Worm (Caenorhabditis elegans) whole organism, L1 larva: ENCODE data around the gene F49E11.7.

Experiments
- C04F5.9 ChIP-seq: sonication (generic microtip); optimal IDR thresholded peaks from 2 replicates; lab custom pipeline; 2016; ENCODE audit warnings: missing genetic modification characterization, missing compliant biosample characterization
- F16B12.6 ChIP-seq: fragments of 150-350 bp; optimal IDR thresholded peaks from 2 replicates; lab custom pipeline; 2014; ENCODE audit warnings: missing biosample characterization, missing genetic modification characterization
- Y116A8C.19 ChIP-seq: sonication (generic microtip); optimal IDR thresholded peaks from 2 replicates; lab custom pipeline; 2016; ENCODE audit warnings: missing compliant biosample characterization, missing genetic modification characterization, borderline replicate concordance
- alr-1 ChIP-seq: fragments of 200-800 bp; sonication (Bioruptor generic); optimal IDR thresholded peaks from 2 replicates; lab custom pipeline; 2018; ENCODE audit warnings: borderline replicate concordance, mild to moderate bottlenecking, missing genetic modification characterization, missing compliant biosample characterization
- aly-2 ChIP-seq: fragments of 150-350 bp; optimal IDR thresholded peaks from 2 replicates; lab custom pipeline; 2014; ENCODE audit warnings: missing biosample characterization, missing genetic modification characterization
- blmp-1 ChIP-seq: fragments of 150-350 bp; optimal IDR thresholded peaks from 2 replicates; lab custom pipeline; 2014; ENCODE audit warnings: missing biosample characterization, missing genetic modification characterization
- ceh-8 ChIP-seq: fragments of 200-800 bp; sonication (Bioruptor generic); optimal IDR thresholded peaks from 2 replicates; lab custom pipeline; 2018; ENCODE audit warnings: mild to moderate bottlenecking, missing genetic modification characterization, moderate library complexity, missing compliant biosample characterization
- ceh-82 ChIP-seq, 3 experiments: fragments of 150-350 bp in 1 of 3; sonication (generic microtip) in 2 of 3; optimal IDR thresholded peaks; 2 replicates each; lab custom pipeline; 2014 to 2017; ENCODE audit warnings: missing biosample characterization in 3 of 3, missing genetic modification characterization in 3 of 3
- efl-1 ChIP-seq, 4 experiments: fragments of 150-350 bp; optimal IDR thresholded peaks in 3 of 4; peaks in 1 of 4; 1 replicate in 1 of 4; 2 replicates in 3 of 4; lab custom pipeline; 2014; ENCODE audit warnings: missing biosample characterization in 2 of 4, missing genetic modification characterization in 2 of 4, missing genetic modification reagents in 2 of 4
- efl-3 ChIP-seq: fragments of 200-800 bp; sonication (Bioruptor generic); optimal IDR thresholded peaks from 2 replicates; lab custom pipeline; 2018; ENCODE audit warnings: mild to moderate bottlenecking, missing genetic modification characterization, missing compliant biosample characterization
- elt-3 ChIP-seq, 6 experiments: fragments of 150-350 bp in 1 of 6; sonication (generic microtip); optimal IDR thresholded peaks; 2 replicates each; lab custom pipeline; 2017 to 2018; ENCODE audit warnings: missing biosample characterization in 6 of 6, missing genetic modification characterization in 6 of 6, inconsistent platforms in 1 of 6
- ets-5 ChIP-seq: fragments of 200-800 bp; sonication (Bioruptor generic); IDR thresholded peaks from 2 replicates; pipeline ENCODE4 v1.3.6; 2022; ENCODE audit warnings: missing genetic modification characterization, missing compliant biosample characterization
- fkh-4 ChIP-seq: sonication (generic microtip); optimal IDR thresholded peaks from 2 replicates; lab custom pipeline; 2016; ENCODE audit warnings: missing compliant biosample characterization, missing genetic modification characterization, borderline replicate concordance
- fkh-8 ChIP-seq: sonication (generic microtip); optimal IDR thresholded peaks from 2 replicates; lab custom pipeline; 2016; ENCODE audit warnings: mild to moderate bottlenecking, missing genetic modification characterization, missing compliant biosample characterization
- fos-1 ChIP-seq: fragments of 150-350 bp; optimal IDR thresholded peaks from 2 replicates; lab custom pipeline; 2014; ENCODE audit warnings: missing biosample characterization, missing genetic modification characterization
- hlh-17 ChIP-seq: fragments of 200-800 bp; sonication (Bioruptor generic); optimal IDR thresholded peaks from 2 replicates; lab custom pipeline; 2018; ENCODE audit warnings: missing genetic modification characterization, mild to moderate bottlenecking, missing compliant biosample characterization, moderate library complexity, borderline replicate concordance
- hlh-4 ChIP-seq: sonication (generic microtip); optimal IDR thresholded peaks from 2 replicates; lab custom pipeline; 2016; ENCODE audit warnings: mild to moderate bottlenecking, missing genetic modification characterization, missing compliant biosample characterization
- hpl-2 ChIP-seq: fragments of 150-350 bp; optimal IDR thresholded peaks from 2 replicates; lab custom pipeline; 2014; ENCODE audit warnings: missing biosample characterization, missing genetic modification reagents, missing genetic modification characterization
- isw-1 ChIP-seq: fragments of 200-800 bp; sonication (Bioruptor generic); IDR thresholded peaks from 2 replicates; pipeline ENCODE4 v1.3.6; 2022; ENCODE audit warnings: missing genetic modification characterization, missing compliant biosample characterization
- jun-1 ChIP-seq: fragments of 150-350 bp; optimal IDR thresholded peaks from 2 replicates; lab custom pipeline; 2014; ENCODE audit warnings: missing biosample characterization, missing genetic modification reagents, missing genetic modification characterization
- lin-14 ChIP-seq: fragments of 200-800 bp; sonication (Bioruptor generic); optimal IDR thresholded peaks from 2 replicates; lab custom pipeline; 2018; ENCODE audit warnings: mild to moderate bottlenecking, missing genetic modification characterization, moderate library complexity, missing compliant biosample characterization
- lir-3 ChIP-seq: sonication (generic microtip); optimal IDR thresholded peaks from 2 replicates; lab custom pipeline; 2016; ENCODE audit warnings: mild to moderate bottlenecking, missing genetic modification characterization, moderate library complexity, missing compliant biosample characterization; ENCODE audit not compliant: poor library complexity
- lsy-2 ChIP-seq, 2 experiments: fragments of 150-350 bp; optimal IDR thresholded peaks; 2 replicates each; lab custom pipeline; 2014; ENCODE audit warnings: missing biosample characterization in 2 of 2, missing genetic modification characterization in 2 of 2
- mdl-1 ChIP-seq, 2 experiments: fragments of 150-350 bp; optimal IDR thresholded peaks; 2 replicates each; lab custom pipeline; 2014 to 2017; ENCODE audit warnings: missing biosample characterization in 2 of 2, missing genetic modification characterization in 2 of 2, inconsistent platforms in 1 of 2
- mep-1 ChIP-seq: fragments of 150-350 bp; optimal IDR thresholded peaks from 2 replicates; lab custom pipeline; 2014; ENCODE audit warnings: missing biosample characterization, missing genetic modification characterization
- nhr-11 ChIP-seq: fragments of 150-350 bp; optimal IDR thresholded peaks from 2 replicates; lab custom pipeline; 2014; ENCODE audit warnings: missing biosample characterization, missing genetic modification characterization
- nhr-19 ChIP-seq: fragments of 200-800 bp; sonication (Bioruptor generic); conservative IDR thresholded peaks from 2 replicates; pipeline ENCODE4 v1.3.6; 2022; ENCODE audit warnings: missing genetic modification characterization, missing compliant biosample characterization
- nhr-20 ChIP-seq: sonication (generic microtip); optimal IDR thresholded peaks from 2 replicates; lab custom pipeline; 2016; ENCODE audit warnings: mild to moderate bottlenecking, missing genetic modification characterization, missing compliant biosample characterization
- nhr-28 ChIP-seq: fragments of 150-350 bp; optimal IDR thresholded peaks from 2 replicates; lab custom pipeline; 2014; ENCODE audit warnings: missing biosample characterization, missing genetic modification characterization
- nhr-71 ChIP-seq: sonication (generic microtip); optimal IDR thresholded peaks from 2 replicates; lab custom pipeline; 2016; ENCODE audit warnings: mild to moderate bottlenecking, missing genetic modification characterization, moderate library complexity, missing compliant biosample characterization
- nhr-76 ChIP-seq: sonication (generic microtip); optimal IDR thresholded peaks from 2 replicates; lab custom pipeline; 2017; ENCODE audit warnings: missing biosample characterization, missing genetic modification characterization
- nhr-77 ChIP-seq: fragments of 150-350 bp; optimal IDR thresholded peaks from 2 replicates; lab custom pipeline; 2014; ENCODE audit warnings: missing biosample characterization, missing genetic modification characterization
- nhr-85 ChIP-seq: sonication (generic microtip); peaks from one replicate; lab custom pipeline; 2016; ENCODE audit warnings: missing genetic modification characterization, inconsistent platforms, missing compliant biosample characterization
- nhr-90 ChIP-seq: sonication (generic microtip); optimal IDR thresholded peaks from 2 replicates; lab custom pipeline; 2016; ENCODE audit warnings: mild to moderate bottlenecking, missing genetic modification characterization, missing compliant biosample characterization; ENCODE audit not compliant: poor library complexity
- rnt-1 ChIP-seq: sonication (generic microtip); optimal IDR thresholded peaks from 2 replicates; lab custom pipeline; 2016; ENCODE audit warnings: mild to moderate bottlenecking, missing genetic modification characterization, moderate library complexity, missing compliant biosample characterization
- snpc-4 ChIP-seq: fragments of 150-350 bp; optimal IDR thresholded peaks from 2 replicates; lab custom pipeline; 2014; ENCODE audit warnings: missing biosample characterization, missing genetic modification characterization
- snu-23 ChIP-seq: sonication (generic microtip); optimal IDR thresholded peaks from 2 replicates; lab custom pipeline; 2016; ENCODE audit warnings: missing genetic modification characterization, missing compliant biosample characterization
- sox-4 ChIP-seq: sonication (generic microtip); optimal IDR thresholded peaks from 2 replicates; lab custom pipeline; 2016; ENCODE audit warnings: missing genetic modification characterization, missing compliant biosample characterization
- sptf-1 ChIP-seq: fragments of 150-350 bp; optimal IDR thresholded peaks from 2 replicates; lab custom pipeline; 2014; ENCODE audit warnings: missing biosample characterization, missing genetic modification characterization
- sup-37 ChIP-seq: fragments of 200-800 bp; sonication (Bioruptor generic); optimal IDR thresholded peaks from 2 replicates; lab custom pipeline; 2018; ENCODE audit warnings: mild to moderate bottlenecking, missing genetic modification characterization, missing compliant biosample characterization
- tlp-1 ChIP-seq: fragments of 150-350 bp; optimal IDR thresholded peaks from 2 replicates; lab custom pipeline; 2014; ENCODE audit warnings: missing biosample characterization, missing genetic modification characterization
- unc-130 ChIP-seq: fragments of 150-350 bp; optimal IDR thresholded peaks from 2 replicates; lab custom pipeline; 2017; ENCODE audit warnings: missing biosample characterization, missing genetic modification characterization, inconsistent platforms
- unc-62 ChIP-seq: fragments of 150-350 bp; optimal IDR thresholded peaks from 2 replicates; lab custom pipeline; 2014; ENCODE audit warnings: missing biosample characterization, missing genetic modification reagents, missing genetic modification characterization
- unc-98 ChIP-seq: fragments of 200-800 bp; sonication (Bioruptor generic); IDR thresholded peaks from 2 replicates; pipeline ENCODE4 v1.3.6; 2022; ENCODE audit warnings: missing genetic modification characterization, missing compliant biosample characterization
- ztf-11 ChIP-seq, 2 experiments: sonication (generic microtip); optimal IDR thresholded peaks; 2 replicates each; lab custom pipeline; 2016 to 2017; ENCODE audit warnings: missing genetic modification characterization in 2 of 2, missing biosample characterization in 1 of 2, missing compliant biosample characterization in 1 of 2
- ztf-4 ChIP-seq: fragments of 150-350 bp; optimal IDR thresholded peaks from 2 replicates; lab custom pipeline; 2014; ENCODE audit warnings: missing biosample characterization, missing genetic modification characterization

F49E11.7 gene

ce11 chrIV:13080185-13080584, 27.5 kb downstream of the F49E11.7 start (continued):
- TF ChIP-seq hlh-4 (tag; lab: Kevin White, UChicago) (no peak), unc-130 (tag; lab: Kevin White, UChicago) (no peak), mdl-1 (tag; optimal IDR thresholded peaks at IDR 0.05; lab: Kevin White, UChicago) (no peak), rnt-1 (tag; lab: Kevin White, UChicago) (no peak), efl-1 (optimal IDR thresholded peaks at IDR 0.05; lab: Kevin White, UChicago) (no peak), efl-1 (GFP tag; optimal IDR thresholded peaks at IDR 0.05 in 1 of 2; lab: Kevin White, UChicago) (peak in 1 of 2 experiments; percentile 40), nhr-90 (peak; percentile 41), nhr-11 (tag; lab: Kevin White, UChicago) (peak; percentile 9), fkh-8 (tag; lab: Kevin White, UChicago) (no peak), hlh-17 (GFP tag; lab: Kevin White, UChicago) (no peak), mep-1 (tag; lab: Kevin White, UChicago) (no peak), nhr-71 (tag; lab: Kevin White, UChicago) (peak; percentile 59), sup-37 (GFP tag; lab: Kevin White, UChicago) (no peak), ztf-11 (tag; optimal IDR thresholded peaks at IDR 0.05; lab: Kevin White, UChicago) (no peak), nhr-19 (GFP tag; lab: Robert Waterston, UW) (peak; percentile 40; the same call in 1 of the 2 replicates), nhr-20 (tag; lab: Kevin White, UChicago) (peak; percentile 47)

DNA sequence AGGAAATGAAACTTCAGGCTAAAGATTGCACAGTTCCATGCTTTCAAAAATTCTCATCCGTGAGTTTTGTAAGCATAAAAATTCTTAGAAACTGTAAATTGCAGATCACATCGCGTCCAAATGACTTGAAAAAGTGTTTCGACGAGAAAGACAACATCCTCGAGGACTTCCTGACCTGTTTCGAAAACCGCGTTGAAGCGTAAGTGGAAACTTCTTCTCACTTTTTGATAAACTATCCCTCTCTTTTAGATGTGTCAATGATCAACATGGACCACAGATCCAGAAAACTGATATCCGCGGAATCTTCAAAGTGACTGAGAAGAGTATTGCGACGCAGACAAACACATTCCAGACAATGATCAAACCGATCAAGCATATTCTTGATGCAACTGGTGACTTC, 28.2 kb downstream of the F49E11.7 start:
- peak; percentile 45 for TF ChIP-seq blmp-1 (tag; lab: Kevin White, UChicago)
- TF ChIP-seq F16B12.6: no peak
- TF ChIP-seq efl-1 (optimal IDR thresholded peaks at IDR 0.05; lab: Kevin White, UChicago): no peak
- TF ChIP-seq efl-1 (GFP tag; optimal IDR thresholded peaks at IDR 0.05 in 1 of 2; lab: Kevin White, UChicago): peak in 1 of 2 experiments; percentile 10

ce11 chrIV:13082106-13082505, 29.4 kb downstream of the F49E11.7 start:
- no peak for TF ChIP-seq sox-4 (tag; lab: Kevin White, UChicago)
- no peak for TF ChIP-seq ztf-4 (tag; lab: Kevin White, UChicago)
- TF ChIP-seq unc-98 (GFP tag; lab: Robert Waterston, UW): no peak
- TF ChIP-seq lin-14: peak; percentile 48
- no peak for TF ChIP-seq ceh-8
- peak; percentile 2 for TF ChIP-seq rnt-1 (tag; lab: Kevin White, UChicago)
- no peak for TF ChIP-seq fos-1 (tag; lab: Kevin White, UChicago)
- no peak for TF ChIP-seq ceh-82 (tag; optimal IDR thresholded peaks at IDR 0.05; lab: Kevin White, UChicago)
- TF ChIP-seq nhr-19 (GFP tag; lab: Robert Waterston, UW): no peak
- TF ChIP-seq unc-130 (tag; lab: Kevin White, UChicago): no peak
- TF ChIP-seq sptf-1: no peak
- no peak for TF ChIP-seq tlp-1 (tag; lab: Kevin White, UChicago)
- TF ChIP-seq ets-5 (GFP tag; lab: Robert Waterston, UW): no peak
- peak; percentile 39 for TF ChIP-seq nhr-20 (tag; lab: Kevin White, UChicago)
- TF ChIP-seq nhr-11 (tag; lab: Kevin White, UChicago): no peak
- TF ChIP-seq mdl-1 (tag; optimal IDR thresholded peaks at IDR 0.05; lab: Kevin White, UChicago): no peak
- TF ChIP-seq nhr-76 (tag; lab: Kevin White, UChicago): no peak
- TF ChIP-seq efl-3: no peak
- no peak for TF ChIP-seq isw-1 (GFP tag; lab: Robert Waterston, UW)
- TF ChIP-seq Y116A8C.19 (tag; lab: Kevin White, UChicago): no peak
- TF ChIP-seq alr-1 (tag; lab: Kevin White, UChicago): no peak
- TF ChIP-seq sup-37 (GFP tag; lab: Kevin White, UChicago): no peak
- TF ChIP-seq elt-3 (tag; optimal IDR thresholded peaks at IDR 0.05; lab: Kevin White, UChicago): peak in 2 of 6 experiments; percentile 30 to 62
- TF ChIP-seq nhr-28 (tag; lab: Kevin White, UChicago): no peak
- no peak for TF ChIP-seq nhr-77
- peak; percentile 45 for TF ChIP-seq blmp-1 (tag; lab: Kevin White, UChicago)
- TF ChIP-seq snu-23 (GFP tag; lab: Kevin White, UChicago): peak; percentile 10
- TF ChIP-seq snpc-4: no peak
- TF ChIP-seq lsy-2 (tag; optimal IDR thresholded peaks at IDR 0.05; lab: Kevin White, UChicago): peak in 1 of 2 experiments; percentile 25
- no peak for TF ChIP-seq hpl-2
- TF ChIP-seq unc-62 (GFP tag; lab: Kevin White, UChicago): no peak
- TF ChIP-seq nhr-71 (tag; lab: Kevin White, UChicago): no peak
- no peak for TF ChIP-seq aly-2 (tag; lab: Kevin White, UChicago)
- no peak for TF ChIP-seq C04F5.9
- TF ChIP-seq nhr-85 (tag; lab: Kevin White, UChicago): peak; percentile 87
- TF ChIP-seq lir-3: no peak
- TF ChIP-seq jun-1 (tag; lab: Kevin White, UChicago): no peak
- no peak for TF ChIP-seq fkh-4
